Fruit fly (Drosophila melanogaster) whole organism, embryonic: ENCODE measurements around the gene rgn.

Experiments
- Atf3 ChIP-seq: fragments of 200-800 bp; sonication (Bioruptor generic); optimal IDR thresholded peaks from 3 replicates; lab custom pipeline; 2016; ENCODE audit warnings: missing biosample characterization, missing genetic modification characterization
- CG10147 ChIP-seq: fragments of 200-800 bp; sonication (Bioruptor generic); optimal IDR thresholded peaks from 2 replicates; lab custom pipeline; 2019; ENCODE audit warnings: missing biosample characterization, mild to moderate bottlenecking, missing genetic modification characterization, moderate library complexity
- CG10274 ChIP-seq: fragments of 200-800 bp; sonication (Bioruptor generic); optimal IDR thresholded peaks from 3 replicates; lab custom pipeline; 2017; ENCODE audit warnings: missing biosample characterization, mild to moderate bottlenecking, missing genetic modification characterization
- CG10366 ChIP-seq: fragments of 200-800 bp; sonication (Bioruptor generic); IDR thresholded peaks from 2 replicates; pipeline ENCODE4 v1.3.6; 2022; ENCODE audit warnings: missing biosample characterization, missing genetic modification characterization
- CG11398 ChIP-seq: fragments of 200-800 bp; sonication (Bioruptor generic); optimal IDR thresholded peaks from 2 replicates; lab custom pipeline; 2016; ENCODE audit warnings: missing biosample characterization, missing genetic modification characterization
- CG11695 ChIP-seq: fragments of 200-800 bp; sonication (Bioruptor generic); IDR thresholded peaks from 3 replicates; pipeline ENCODE4 v1.3.6; 2022; ENCODE audit warnings: missing biosample characterization, missing genetic modification characterization
- CG12659 ChIP-seq: fragments of 200-800 bp; sonication (Bioruptor generic); optimal IDR thresholded peaks from 3 replicates; lab custom pipeline; 2017; ENCODE audit warnings: mild to moderate bottlenecking, missing biosample characterization, missing genetic modification reagents, missing genetic modification characterization
- CG12942 ChIP-seq: fragments of 200-800 bp; sonication (Bioruptor generic); optimal IDR thresholded peaks from 3 replicates; lab custom pipeline; 2016; ENCODE audit warnings: missing biosample characterization, missing genetic modification characterization
- CG13296 ChIP-seq: fragments of 200-800 bp; sonication (Bioruptor generic); optimal IDR thresholded peaks from 3 replicates; lab custom pipeline; 2018; ENCODE audit warnings: missing biosample characterization, mild to moderate bottlenecking, missing genetic modification characterization
- CG14710 ChIP-seq: fragments of 200-800 bp; sonication (Bioruptor generic); optimal IDR thresholded peaks from 3 replicates; lab custom pipeline; 2019; ENCODE audit warnings: missing biosample characterization, mild to moderate bottlenecking, missing genetic modification characterization, moderate library complexity
- CG14965 ChIP-seq: fragments of 200-800 bp; sonication (Bioruptor generic); optimal IDR thresholded peaks from 2 replicates; lab custom pipeline; 2016; ENCODE audit warnings: missing biosample characterization, missing genetic modification characterization, borderline replicate concordance
- CG15011 ChIP-seq: fragments of 200-800 bp; sonication (Bioruptor generic); optimal IDR thresholded peaks from 3 replicates; lab custom pipeline; 2018; ENCODE audit warnings: missing biosample characterization, mild to moderate bottlenecking, missing genetic modification characterization
- CG1529 ChIP-seq: fragments of 200-800 bp; sonication (Bioruptor generic); optimal IDR thresholded peaks from 3 replicates; lab custom pipeline; 2018; ENCODE audit warnings: missing biosample characterization, missing genetic modification characterization
- CG1602 ChIP-seq: fragments of 200-800 bp; sonication (Bioruptor generic); optimal IDR thresholded peaks from 3 replicates; lab custom pipeline; 2016; ENCODE audit warnings: missing biosample characterization, missing genetic modification characterization
- CG17912 ChIP-seq: fragments of 200-800 bp; sonication (Bioruptor generic); optimal IDR thresholded peaks from 2 replicates; lab custom pipeline; 2018; ENCODE audit warnings: missing biosample characterization, mild to moderate bottlenecking, missing genetic modification characterization
- CG18619 ChIP-seq: fragments of 200-800 bp; sonication (Bioruptor generic); optimal IDR thresholded peaks from 3 replicates; lab custom pipeline; 2017; ENCODE audit warnings: missing biosample characterization, mild to moderate bottlenecking, missing genetic modification characterization
- CG30431 ChIP-seq: fragments of 200-800 bp; sonication (Bioruptor generic); optimal IDR thresholded peaks from 2 replicates; lab custom pipeline; 2017; ENCODE audit warnings: missing biosample characterization, missing genetic modification characterization
- CG34422 ChIP-seq: fragments of 200-800 bp; sonication (Bioruptor generic); IDR thresholded peaks from 3 replicates; pipeline ENCODE4 v1.3.6; 2022; ENCODE audit warnings: missing biosample characterization, missing genetic modification characterization
- CG7839 ChIP-seq: fragments of 200-800 bp; sonication (Bioruptor generic); optimal IDR thresholded peaks from 3 replicates; lab custom pipeline; 2018; ENCODE audit warnings: missing biosample characterization, mild to moderate bottlenecking, missing genetic modification characterization, moderate library complexity
- CG7928 ChIP-seq: fragments of 200-800 bp; sonication (Bioruptor generic); optimal IDR thresholded peaks from 2 replicates; lab custom pipeline; 2017; ENCODE audit warnings: missing biosample characterization, mild to moderate bottlenecking, missing genetic modification characterization
- CG8765 ChIP-seq: fragments of 200-800 bp; sonication (Bioruptor generic); IDR thresholded peaks from 2 replicates; pipeline ENCODE4 v1.3.6; 2022; ENCODE audit warnings: missing biosample characterization, missing genetic modification characterization
- CG9727 ChIP-seq: fragments of 200-800 bp; sonication (Bioruptor generic); optimal IDR thresholded peaks from 3 replicates; lab custom pipeline; 2017; ENCODE audit warnings: missing biosample characterization, mild to moderate bottlenecking, missing genetic modification characterization
- CTCF ChIP-seq: fragments of 200-800 bp; sonication (Bioruptor generic); optimal IDR thresholded peaks from 2 replicates; lab custom pipeline; 2017; ENCODE audit warnings: missing biosample characterization, mild to moderate bottlenecking, missing genetic modification characterization, moderate library complexity
- Chrac-16 ChIP-seq: fragments of 200-800 bp; sonication (Bioruptor generic); optimal IDR thresholded peaks from 3 replicates; lab custom pipeline; 2016; ENCODE audit warnings: missing biosample characterization, missing genetic modification characterization
- D19A ChIP-seq: fragments of 200-800 bp; optimal IDR thresholded peaks from 3 replicates; lab custom pipeline; 2019; ENCODE audit warnings: missing biosample characterization, mild to moderate bottlenecking, missing genetic modification characterization, moderate library complexity
- Dbx ChIP-seq: fragments of 200-800 bp; sonication (Bioruptor generic); IDR thresholded peaks from 3 replicates; pipeline ENCODE4 v1.3.6; 2022; ENCODE audit warnings: missing biosample characterization, missing genetic modification characterization
- E2f2 ChIP-seq: fragments of 200-800 bp; sonication (Bioruptor generic); IDR thresholded peaks from 2 replicates; pipeline ENCODE4 v1.3.6; 2022; ENCODE audit warnings: missing biosample characterization, missing genetic modification characterization
- Eip74EF ChIP-seq, 2 experiments: fragments of 200-800 bp in 1 of 2; fragments of >200 bp in 1 of 2; sonication (Bioruptor generic) in 1 of 2; optimal IDR thresholded peaks; 2 replicates each; lab custom pipeline; 2017 to 2019; ENCODE audit warnings: missing biosample characterization in 2 of 2, missing genetic modification characterization in 2 of 2, mild to moderate bottlenecking in 1 of 2, moderate library complexity in 1 of 2
- Lpt ChIP-seq: fragments of >200 bp; optimal IDR thresholded peaks from 2 replicates; lab custom pipeline; 2018; ENCODE audit warnings: missing biosample characterization, missing genetic modification characterization
- Poxn ChIP-seq: fragments of 200-800 bp; sonication (Bioruptor generic); IDR thresholded peaks from 2 replicates; pipeline ENCODE4 v1.3.6; 2022; ENCODE audit warnings: missing biosample characterization, missing genetic modification characterization
- Ptx1 ChIP-seq: fragments of 200-800 bp; sonication (Bioruptor generic); IDR thresholded peaks from 2 replicates; pipeline ENCODE4 v1.3.6; 2022; ENCODE audit warnings: missing biosample characterization, missing genetic modification characterization
- Rfx ChIP-seq: fragments of 200-800 bp; sonication (Bioruptor generic); IDR thresholded peaks from 2 replicates; pipeline ENCODE4 v1.3.6; 2022; ENCODE audit warnings: missing biosample characterization, missing genetic modification characterization
- Sry-β ChIP-seq: fragments of 200-800 bp; sonication (Bioruptor generic); optimal IDR thresholded peaks from 2 replicates; lab custom pipeline; 2018; ENCODE audit warnings: missing biosample characterization, mild to moderate bottlenecking, missing genetic modification characterization, moderate library complexity
- Usf ChIP-seq: fragments of 200-800 bp; sonication (Bioruptor generic); optimal IDR thresholded peaks from 2 replicates; lab custom pipeline; 2017; ENCODE audit warnings: missing genotype, missing biosample characterization, missing genetic modification characterization
- bcd ChIP-seq: fragments of 200-800 bp; sonication (Bioruptor generic); optimal IDR thresholded peaks from 2 replicates; lab custom pipeline; 2017; ENCODE audit warnings: missing biosample characterization, mild to moderate bottlenecking, missing genetic modification characterization
- bigmax ChIP-seq: fragments of 200-800 bp; sonication (Bioruptor generic); optimal IDR thresholded peaks from 2 replicates; lab custom pipeline; 2018; ENCODE audit warnings: missing biosample characterization, mild to moderate bottlenecking, missing genetic modification characterization
- dmrt99B ChIP-seq: fragments of 200-800 bp; sonication (Bioruptor generic); optimal IDR thresholded peaks from 2 replicates; lab custom pipeline; 2018; ENCODE audit warnings: missing biosample characterization, mild to moderate bottlenecking, missing genetic modification characterization, moderate library complexity
- eyg ChIP-seq: fragments of 200-800 bp; sonication (Bioruptor generic); optimal IDR thresholded peaks from 3 replicates; lab custom pipeline; 2016; ENCODE audit warnings: missing biosample characterization, missing genetic modification characterization
- gcm ChIP-seq: fragments of 200-800 bp; sonication (Bioruptor generic); optimal IDR thresholded peaks from 2 replicates; lab custom pipeline; 2019; ENCODE audit warnings: missing biosample characterization, mild to moderate bottlenecking, missing genetic modification characterization, moderate library complexity
- gro ChIP-seq: fragments of 200-800 bp; sonication (Bioruptor generic); optimal IDR thresholded peaks from 2 replicates; lab custom pipeline; 2016; ENCODE audit warnings: missing biosample characterization, missing genetic modification characterization
- lilli ChIP-seq: fragments of 200-800 bp; sonication (Bioruptor generic); optimal IDR thresholded peaks from 3 replicates; lab custom pipeline; 2016; ENCODE audit warnings: missing biosample characterization, missing genetic modification characterization
- lov ChIP-seq, 2 experiments: fragments of 200-800 bp in 1 of 2; fragments of >200 bp in 1 of 2; sonication (Bioruptor generic) in 1 of 2; IDR thresholded peaks in 1 of 2; optimal IDR thresholded peaks in 1 of 2; 2 replicates in 1 of 2; 3 replicates in 1 of 2; pipeline versions ENCODE4 v1.3.6 to Lab custom; 2017 to 2022; ENCODE audit warnings: missing biosample characterization in 1 of 2, missing genetic modification characterization in 1 of 2
- odd ChIP-seq: fragments of 200-800 bp; sonication (Bioruptor generic); optimal IDR thresholded peaks from 2 replicates; lab custom pipeline; 2017; ENCODE audit warnings: missing biosample characterization, mild to moderate bottlenecking, missing genetic modification characterization
- onecut ChIP-seq: fragments of 200-800 bp; sonication (Bioruptor generic); IDR thresholded peaks from 2 replicates; pipeline ENCODE4 v1.3.6; 2022; ENCODE audit warnings: missing biosample characterization, missing genetic modification characterization
- phol ChIP-seq: fragments of 200-800 bp; sonication (Bioruptor generic); optimal IDR thresholded peaks from 3 replicates; lab custom pipeline; 2018; ENCODE audit warnings: missing biosample characterization, mild to moderate bottlenecking, missing genetic modification characterization, moderate library complexity
- pnt ChIP-seq: fragments of 200-800 bp; sonication (Bioruptor generic); optimal IDR thresholded peaks from 3 replicates; lab custom pipeline; 2016; ENCODE audit warnings: missing biosample characterization, missing genetic modification characterization
- salm ChIP-seq: fragments of 200-800 bp; sonication (Bioruptor generic); optimal IDR thresholded peaks from 2 replicates; lab custom pipeline; 2018; ENCODE audit warnings: missing biosample characterization, mild to moderate bottlenecking, missing genetic modification characterization
- so ChIP-seq: fragments of 200-800 bp; sonication (Bioruptor generic); IDR thresholded peaks from 3 replicates; pipeline ENCODE4 v1.3.6; 2022; ENCODE audit warnings: missing biosample characterization, missing genetic modification characterization
- tna ChIP-seq: fragments of 200-800 bp; sonication (Bioruptor generic); IDR thresholded peaks from 2 replicates; pipeline ENCODE4 v1.3.6; 2022; ENCODE audit warnings: missing biosample characterization, missing genetic modification characterization; ENCODE audit not compliant: partially characterized antibody

The rgn gene

DNA sequence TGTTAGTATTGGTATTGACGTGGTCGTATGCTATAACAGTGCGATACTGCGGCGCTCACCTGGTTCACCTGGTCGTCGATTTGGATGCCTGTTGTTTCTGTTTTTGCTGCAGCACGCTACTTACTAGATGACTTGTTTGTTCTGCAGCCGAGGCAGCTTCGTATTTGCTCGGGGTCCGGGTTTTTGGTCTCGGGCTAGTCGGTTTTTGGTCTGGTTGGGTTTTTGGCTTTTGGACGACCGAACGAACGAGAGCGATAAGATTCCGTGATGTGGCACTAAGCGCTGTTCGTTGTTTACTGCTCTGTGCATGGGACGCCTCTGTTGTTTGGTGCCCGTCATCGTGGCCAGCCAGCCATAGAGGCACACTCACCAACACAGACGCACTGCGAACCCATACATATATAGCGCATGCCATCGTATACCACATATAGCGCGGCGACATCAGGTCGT lies 33.3 kb upstream of the rgn start, which contains the start of gene ebd2 (continued):
- TF ChIP-seq CG9727 (peak; percentile 8), lilli (no peak), onecut (GFP tag; lab: Robert Waterston, UW) (peak; percentile 3; the same call in 1 of the 2 replicates), so (GFP tag; lab: Robert Waterston, UW) (0 out of 3 replicates have a peak, but pooled peaks have one; percentile 5), eyg (GFP tag; lab: Kevin White, UChicago) (no peak), CG14965 (GFP tag; lab: Kevin White, UChicago) (no peak), CG8765 (GFP tag; lab: Robert Waterston, UW) (no peak), odd (GFP tag; lab: Kevin White, UChicago) (peak; percentile 22), CG7928 (GFP tag; lab: Kevin White, UChicago) (no peak), phol (tag; lab: Kevin White, UChicago) (no peak), CG14710 (tag; lab: Kevin White, UChicago) (no peak), bcd (GFP tag; lab: Kevin White, UChicago) (no peak), CG13296 (GFP tag; lab: Kevin White, UChicago) (peak; percentile 21), CG10274 (GFP tag; lab: Kevin White, UChicago) (no peak)

- no peak for TF ChIP-seq Ptx1
- no peak for TF ChIP-seq pnt (GFP tag; lab: Kevin White, UChicago)
- TF ChIP-seq D19A (tag; lab: Kevin White, UChicago): peak; percentile 33
- no peak for TF ChIP-seq CG1529 (GFP tag; lab: Kevin White, UChicago)
- no peak for TF ChIP-seq CG30431 (GFP tag; lab: Kevin White, UChicago)
- no peak for TF ChIP-seq Eip74EF (GFP tag; optimal IDR thresholded peaks at IDR 0.05; lab: Kevin White, UChicago)
- no peak for TF ChIP-seq lov (optimal IDR thresholded peaks at IDR 0.05; lab: Kevin White, UChicago)
- TF ChIP-seq lov (GFP tag; IDR thresholded peaks at IDR 0.05; lab: Robert Waterston, UW): no peak
- TF ChIP-seq Poxn: no peak
- no peak for TF ChIP-seq gro (GFP tag; lab: Kevin White, UChicago)
These were observed 25.9 kb upstream of the rgn start, which contains the start of gene CG12971 for dm6 chr3L:21356395-21356794. CG12971 (minus strand) TSS chr3L:21356495.

DNA sequence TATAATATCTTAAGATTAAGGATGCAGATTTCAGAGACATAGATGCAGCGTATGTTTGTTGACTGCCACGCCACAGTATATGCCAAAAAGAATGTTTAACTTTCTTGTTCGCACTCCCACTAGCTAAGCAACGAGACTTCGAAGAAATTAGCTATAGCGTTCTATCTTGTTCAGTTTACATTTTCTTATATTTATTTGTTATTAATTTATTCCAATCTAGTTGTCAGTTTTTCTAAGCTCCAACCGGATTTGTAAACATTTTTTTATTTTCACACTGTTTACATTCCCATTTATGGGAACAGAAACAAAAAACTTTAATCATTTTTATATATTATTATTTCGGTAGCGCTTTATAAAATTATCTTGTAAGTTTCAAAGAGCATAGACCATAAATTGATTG lies 24.9 kb upstream of the rgn start, which contains the start of gene CG32437:
TSS of gene CG32437 (plus strand) at position 301 of the 400 bp plus-strand sequence.
- TF ChIP-seq CG17912: no peak
- TF ChIP-seq bigmax: no peak
- TF ChIP-seq Chrac-16: no peak
- no peak for TF ChIP-seq salm (tag; lab: Kevin White, UChicago)
- TF ChIP-seq dmrt99B: no peak
- TF ChIP-seq CG11398 (GFP tag; lab: Kevin White, UChicago): no peak
- TF ChIP-seq gcm (GFP tag; lab: Kevin White, UChicago): no peak
- TF ChIP-seq CTCF (GFP tag; lab: Kevin White, UChicago): no peak
- no peak for TF ChIP-seq CG15011
- no peak for TF ChIP-seq CG10366 (GFP tag; lab: Robert Waterston, UW)
- no peak for TF ChIP-seq Usf (GFP tag; lab: Kevin White, UChicago)
- TF ChIP-seq CG11695: no peak
- TF ChIP-seq CG1602 (GFP tag; lab: Kevin White, UChicago): no peak
- no peak for TF ChIP-seq E2f2 (GFP tag; lab: Robert Waterston, UW)

DNA sequence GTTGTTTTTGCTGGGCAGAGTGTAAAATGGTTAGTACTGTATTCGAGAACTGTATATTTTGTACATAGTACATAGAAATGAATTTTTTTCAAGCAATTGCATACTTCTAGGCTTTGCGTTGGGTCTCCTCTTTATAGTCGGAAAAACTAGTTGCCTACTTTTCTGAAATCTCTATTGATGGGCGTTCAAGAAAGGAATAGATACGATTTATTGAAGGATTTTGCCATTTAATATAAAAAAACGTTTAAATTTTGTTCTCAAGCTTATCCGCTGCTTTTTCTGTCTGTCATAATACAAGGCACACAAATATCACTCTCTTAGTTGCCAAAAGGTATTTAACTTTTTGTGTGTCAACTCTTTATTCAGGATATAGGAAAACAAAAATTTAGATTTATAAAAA lies 22.4 kb upstream of the rgn start, which contains the start of gene CG32440:
TSS of gene CG32440 (plus strand) at position 301 of the 400 bp plus-strand sequence.
- TF ChIP-seq Sry-β (no peak), Atf3 (GFP tag; lab: Kevin White, UChicago) (no peak), Lpt (GFP tag; lab: Kevin White, UChicago) (no peak), CG18619 (GFP tag; lab: Kevin White, UChicago) (no peak), Rfx (GFP tag; lab: Robert Waterston, UW) (no peak), CG10147 (GFP tag; lab: Kevin White, UChicago) (no peak), CG12659 (GFP tag; lab: Kevin White, UChicago) (no peak), CG34422 (GFP tag; lab: Robert Waterston, UW) (no peak), odd (GFP tag; lab: Kevin White, UChicago) (no peak), Dbx (GFP tag; lab: Robert Waterston, UW) (no peak), CG7839 (tag; lab: Kevin White, UChicago) (no peak), CG12942 (GFP tag; lab: Kevin White, UChicago) (no peak), tna (GFP tag; lab: Robert Waterston, UW) (no peak)
